Worm (Caenorhabditis elegans) whole organism, mixed stage, embryonic: Measurements from ENCODE around the gene F34H10.3.

Source experiments
- ces-1 ChIP-seq: fragments of 150-350 bp; optimal IDR thresholded peaks from 2 replicates; lab custom pipeline; 2014; ENCODE audit warnings: missing biosample characterization, missing genetic modification reagents, missing genetic modification characterization
- elt-3 ChIP-seq: fragments of 150-350 bp; optimal IDR thresholded peaks from 2 replicates; lab custom pipeline; 2014; ENCODE audit warnings: missing biosample characterization, missing genetic modification characterization
- lin-13 ChIP-seq: fragments of 150-350 bp; optimal IDR thresholded peaks from 2 replicates; lab custom pipeline; 2014; ENCODE audit warnings: missing biosample characterization, missing genetic modification characterization
- pha-4 ChIP-seq: fragments of 150-350 bp; optimal IDR thresholded peaks from 2 replicates; lab custom pipeline; 2018; ENCODE audit warnings: missing biosample characterization, missing genetic modification reagents, missing genetic modification characterization
- unc-62 ChIP-seq: fragments of 150-350 bp; optimal IDR thresholded peaks from 2 replicates; lab custom pipeline; 2014; ENCODE audit warnings: missing biosample characterization, missing genetic modification reagents, missing genetic modification characterization

ce11 chrX:9603180-9603579 is 31.6 kb downstream of the F34H10.3 start:
- TF ChIP-seq pha-4 (tag; lab: Kevin White, UChicago) (no peak), elt-3 (tag; lab: Kevin White, UChicago) (no peak), lin-13 (tag; lab: Kevin White, UChicago) (no peak), ces-1 (GFP tag; lab: Kevin White, UChicago) (no peak), unc-62 (GFP tag; lab: Kevin White, UChicago) (no peak)
